Fruit fly (Drosophila melanogaster) whole organism, embryonic: ENCODE data around the gene CG46434.

Source experiments
- Antp ChIP-seq: fragments of 200-800 bp; sonication (Bioruptor generic); optimal IDR thresholded peaks from 3 replicates; lab custom pipeline; 2016; ENCODE audit warnings: missing biosample characterization, missing genetic modification characterization
- Atf3 ChIP-seq: fragments of 200-800 bp; sonication (Bioruptor generic); optimal IDR thresholded peaks from 3 replicates; lab custom pipeline; 2016; ENCODE audit warnings: missing biosample characterization, missing genetic modification characterization
- Blimp-1 ChIP-seq: fragments of 200-800 bp; sonication (Bioruptor generic); optimal IDR thresholded peaks from 3 replicates; lab custom pipeline; 2018; ENCODE audit warnings: missing biosample characterization, missing genetic modification characterization, mild to moderate bottlenecking, moderate library complexity, missing genetic modification reagents
- BtbVII ChIP-seq: fragments of 200-800 bp; sonication (Bioruptor generic); optimal IDR thresholded peaks from 3 replicates; lab custom pipeline; 2017; ENCODE audit warnings: missing biosample characterization, mild to moderate bottlenecking, missing genetic modification characterization
- CG10431 ChIP-seq: fragments of 200-800 bp; sonication (Bioruptor generic); optimal IDR thresholded peaks from 3 replicates; lab custom pipeline; 2018; ENCODE audit warnings: missing biosample characterization, mild to moderate bottlenecking, missing genetic modification characterization
- CG11093 ChIP-seq: fragments of 200-800 bp; sonication (Bioruptor generic); IDR thresholded peaks from 3 replicates; pipeline ENCODE4 v1.3.6; 2022; ENCODE audit warnings: missing biosample characterization, missing genetic modification characterization
- CG11504 ChIP-seq: fragments of 200-800 bp; sonication (Bioruptor generic); optimal IDR thresholded peaks from 3 replicates; lab custom pipeline; 2019; ENCODE audit warnings: missing biosample characterization, mild to moderate bottlenecking, missing genetic modification characterization, moderate library complexity
- CG14710 ChIP-seq: fragments of 200-800 bp; sonication (Bioruptor generic); optimal IDR thresholded peaks from 3 replicates; lab custom pipeline; 2019; ENCODE audit warnings: missing biosample characterization, mild to moderate bottlenecking, missing genetic modification characterization, moderate library complexity
- CG14965 ChIP-seq: fragments of 200-800 bp; sonication (Bioruptor generic); optimal IDR thresholded peaks from 2 replicates; lab custom pipeline; 2016; ENCODE audit warnings: missing biosample characterization, missing genetic modification characterization, borderline replicate concordance
- CG15011 ChIP-seq: fragments of 200-800 bp; sonication (Bioruptor generic); optimal IDR thresholded peaks from 3 replicates; lab custom pipeline; 2018; ENCODE audit warnings: missing biosample characterization, mild to moderate bottlenecking, missing genetic modification characterization
- CG15601 ChIP-seq: fragments of 200-800 bp; sonication (Bioruptor generic); optimal IDR thresholded peaks from 3 replicates; lab custom pipeline; 2019; ENCODE audit warnings: missing biosample characterization, mild to moderate bottlenecking, missing genetic modification characterization, moderate library complexity
- CG1602 ChIP-seq: fragments of 200-800 bp; sonication (Bioruptor generic); optimal IDR thresholded peaks from 3 replicates; lab custom pipeline; 2016; ENCODE audit warnings: missing biosample characterization, missing genetic modification characterization
- CG17361 ChIP-seq: fragments of 200-800 bp; sonication (Bioruptor generic); IDR thresholded peaks from 3 replicates; pipeline ENCODE4 v1.3.6; 2022; ENCODE audit warnings: missing biosample characterization, missing genetic modification characterization
- CG17612 ChIP-seq: fragments of 200-800 bp; sonication (Bioruptor generic); IDR thresholded peaks from 2 replicates; pipeline ENCODE4 v1.3.6; 2022; ENCODE audit warnings: missing biosample characterization, missing genetic modification characterization
- CG17912 ChIP-seq: fragments of 200-800 bp; sonication (Bioruptor generic); optimal IDR thresholded peaks from 2 replicates; lab custom pipeline; 2018; ENCODE audit warnings: missing biosample characterization, mild to moderate bottlenecking, missing genetic modification characterization
- CG3065 ChIP-seq: fragments of 200-800 bp; sonication (Bioruptor generic); optimal IDR thresholded peaks from 2 replicates; lab custom pipeline; 2016; ENCODE audit warnings: missing biosample characterization, missing genetic modification characterization
- CG3163 ChIP-seq: fragments of 200-800 bp; sonication (Bioruptor generic); optimal IDR thresholded peaks from 3 replicates; lab custom pipeline; 2016; ENCODE audit warnings: missing biosample characterization, missing genetic modification characterization
- CG43689 ChIP-seq: fragments of 200-800 bp; sonication (Bioruptor generic); IDR thresholded peaks from 2 replicates; pipeline ENCODE4 v1.3.6; 2022; ENCODE audit warnings: missing biosample characterization, missing genetic modification characterization
- CG4404 ChIP-seq: fragments of 200-800 bp; sonication (Bioruptor generic); IDR thresholded peaks from 2 replicates; pipeline ENCODE4 v1.3.6; 2022; ENCODE audit warnings: missing biosample characterization, missing genetic modification characterization
- CG4730 ChIP-seq: fragments of 200-800 bp; sonication (Bioruptor generic); IDR thresholded peaks from 2 replicates; pipeline ENCODE4 v1.3.6; 2022; ENCODE audit warnings: missing biosample characterization, missing genetic modification characterization
- CG6272 ChIP-seq: fragments of 200-800 bp; sonication (Bioruptor generic); IDR thresholded peaks from 2 replicates; pipeline ENCODE4 v1.3.6; 2022; ENCODE audit warnings: missing biosample characterization, missing genetic modification characterization
- CG9932 ChIP-seq: fragments of 200-800 bp; sonication (Bioruptor generic); IDR thresholded peaks from 2 replicates; pipeline ENCODE4 v1.3.6; 2022; ENCODE audit warnings: missing biosample characterization, missing genetic modification characterization
- Dad ChIP-seq: fragments of 200-800 bp; sonication (Bioruptor generic); optimal IDR thresholded peaks from 3 replicates; lab custom pipeline; 2016; ENCODE audit warnings: missing biosample characterization, missing genetic modification characterization
- E2f1 ChIP-seq: fragments of 200-800 bp; sonication (Bioruptor generic); IDR thresholded peaks from 2 replicates; pipeline ENCODE4 v1.3.6; 2022; ENCODE audit warnings: missing biosample characterization, missing genetic modification characterization
- Gug ChIP-seq: fragments of 200-800 bp; sonication (Bioruptor generic); IDR thresholded peaks from 4 replicates; pipeline ENCODE4 v1.3.6; 2022; ENCODE audit warnings: missing biosample characterization, missing genetic modification characterization
- HLH3B ChIP-seq: fragments of 200-800 bp; sonication (Bioruptor generic); IDR thresholded peaks from 2 replicates; pipeline ENCODE4 v1.3.6; 2022; ENCODE audit warnings: missing biosample characterization, missing genetic modification characterization
- Med ChIP-seq: fragments of 200-800 bp; sonication (Bioruptor generic); peaks from one replicate; lab custom pipeline; 2016; ENCODE audit warnings: missing biosample characterization, missing genetic modification characterization, mild to moderate bottlenecking, inconsistent platforms, moderate library complexity
- Nf-YB ChIP-seq: fragments of 200-800 bp; sonication (Bioruptor generic); optimal IDR thresholded peaks from 3 replicates; lab custom pipeline; 2019; ENCODE audit warnings: missing biosample characterization, mild to moderate bottlenecking, missing genetic modification characterization, moderate library complexity
- Opbp ChIP-seq: fragments of 200-800 bp; sonication (Bioruptor generic); IDR thresholded peaks from 3 replicates; pipeline ENCODE4 v1.3.6; 2022; ENCODE audit warnings: missing biosample characterization, missing genetic modification characterization; ENCODE audit not compliant: partially characterized antibody
- Side ChIP-seq: fragments of 200-800 bp; sonication (Bioruptor generic); optimal IDR thresholded peaks from 2 replicates; lab custom pipeline; 2016; ENCODE audit warnings: missing biosample characterization, missing genetic modification characterization
- Sin3A ChIP-seq: fragments of >200 bp; optimal IDR thresholded peaks from 2 replicates; lab custom pipeline; 2018
- Vsx1 ChIP-seq: fragments of 200-800 bp; sonication (Bioruptor generic); optimal IDR thresholded peaks from 2 replicates; lab custom pipeline; 2017; ENCODE audit warnings: missing biosample characterization, mild to moderate bottlenecking, missing genetic modification characterization, missing genetic modification reagents
- ato ChIP-seq: fragments of 200-800 bp; sonication (Bioruptor generic); IDR thresholded peaks from 2 replicates; pipeline ENCODE4 v1.3.6; 2022; ENCODE audit warnings: missing biosample characterization, missing genetic modification characterization; ENCODE audit not compliant: partially characterized antibody
- esg ChIP-seq: fragments of 200-800 bp; sonication (Bioruptor generic); conservative IDR thresholded peaks from 2 replicates; pipeline ENCODE4 v1.3.6; 2022; ENCODE audit warnings: missing biosample characterization, missing genetic modification characterization
- eve ChIP-seq, 2 experiments: fragments of >200 bp; optimal IDR thresholded peaks; 2 replicates each; lab custom pipeline; 2017; ENCODE audit warnings: missing biosample characterization in 2 of 2, missing genetic modification characterization in 2 of 2
- fru ChIP-seq: fragments of >200 bp; optimal IDR thresholded peaks from 2 replicates; lab custom pipeline; 2017
- gce ChIP-seq: fragments of 200-800 bp; sonication (Bioruptor generic); IDR thresholded peaks from 3 replicates; pipeline ENCODE4 v1.3.6; 2022; ENCODE audit warnings: missing biosample characterization, missing genetic modification characterization
- gsb-n ChIP-seq: fragments of 200-800 bp; sonication (Bioruptor generic); optimal IDR thresholded peaks from 3 replicates; lab custom pipeline; 2018; ENCODE audit warnings: missing biosample characterization, mild to moderate bottlenecking, missing genetic modification characterization
- kah ChIP-seq: fragments of 200-800 bp; sonication (Bioruptor generic); optimal IDR thresholded peaks from 2 replicates; lab custom pipeline; 2018; ENCODE audit warnings: missing biosample characterization, mild to moderate bottlenecking, missing genetic modification characterization
- lilli ChIP-seq: fragments of 200-800 bp; sonication (Bioruptor generic); optimal IDR thresholded peaks from 3 replicates; lab custom pipeline; 2016; ENCODE audit warnings: missing biosample characterization, missing genetic modification characterization
- lola ChIP-seq, 3 experiments: fragments of >200 bp in 2 of 3; fragments of 200-800 bp in 1 of 3; sonication (Bioruptor generic) in 1 of 3; optimal IDR thresholded peaks; 2 replicates each; lab custom pipeline; 2017 to 2019; ENCODE audit warnings: missing biosample characterization in 3 of 3, missing genetic modification characterization in 3 of 3, mild to moderate bottlenecking in 1 of 3, moderate library complexity in 1 of 3
- pros ChIP-seq: fragments of 200-800 bp; sonication (Bioruptor generic); optimal IDR thresholded peaks from 3 replicates; lab custom pipeline; 2019; ENCODE audit warnings: missing biosample characterization, mild to moderate bottlenecking, missing genetic modification characterization, moderate library complexity
- ranshi ChIP-seq: fragments of 200-800 bp; sonication (Bioruptor generic); IDR thresholded peaks from 2 replicates; pipeline ENCODE4 v1.3.6; 2022; ENCODE audit warnings: missing biosample characterization, missing genetic modification characterization
- sens ChIP-seq: fragments of 200-800 bp; sonication (Bioruptor generic); peaks from one replicate; lab custom pipeline; 2016; ENCODE audit warnings: missing biosample characterization, missing genetic modification characterization
- stc ChIP-seq: fragments of 200-800 bp; sonication (Bioruptor generic); IDR thresholded peaks from 2 replicates; pipeline ENCODE4 v1.3.6; 2022; ENCODE audit warnings: missing biosample characterization, missing genetic modification characterization
- usp ChIP-seq: fragments of >200 bp; optimal IDR thresholded peaks from 2 replicates; lab custom pipeline; 2017; ENCODE audit warnings: missing biosample characterization, missing genetic modification characterization
- vfl ChIP-seq: fragments of 200-800 bp; sonication (Bioruptor generic); optimal IDR thresholded peaks from 2 replicates; lab custom pipeline; 2016; ENCODE audit warnings: missing biosample characterization, missing genetic modification characterization
- zf30C ChIP-seq: fragments of 200-800 bp; sonication (Bioruptor generic); optimal IDR thresholded peaks from 3 replicates; lab custom pipeline; 2018; ENCODE audit warnings: missing biosample characterization, mild to moderate bottlenecking, missing genetic modification characterization

Gene CG46434

dm6 chr3L:19556738-19557137 is 12.7 kb upstream of the CG46434 start (continued):
- TF ChIP-seq Med (peak; percentile 54), CG3065 (no peak), stc (no peak), eve (GFP tag; optimal IDR thresholded peaks at IDR 0.05; lab: Kevin White, UChicago) (no peak), pros (peak; percentile 52), vfl (peak; percentile 46), usp (GFP tag; lab: Kevin White, UChicago) (no peak)

- TF ChIP-seq Nf-YB (GFP tag; lab: Kevin White, UChicago) (peak; percentile 2), lola (GFP tag; optimal IDR thresholded peaks at IDR 0.05; lab: Kevin White, UChicago) (peak in 1 of 3 experiments; percentile 14), CG4404 (no peak), sens (GFP tag; lab: Kevin White, UChicago) (peak; percentile 50), zf30C (GFP tag; lab: Kevin White, UChicago) (peak; percentile 20), Blimp-1 (peak; percentile 44)
These were observed 12.0 kb upstream of the CG46434 start for dm6 chr3L:19555906-19556457.

- TF ChIP-seq CG9932 (GFP tag; lab: Robert Waterston, UW), result 0 out of 2 replicates have a peak, but pooled peaks have one; percentile 34
- peak; percentile 14 for TF ChIP-seq lilli (GFP tag; lab: Kevin White, UChicago)
- no peak for TF ChIP-seq CG17361 (GFP tag; lab: Robert Waterston, UW)
- TF ChIP-seq CG15601 (tag; lab: Kevin White, UChicago), result no peak
- peak; percentile 40 for TF ChIP-seq Dad
- no peak for TF ChIP-seq esg (GFP tag; lab: Robert Waterston, UW)
- peak; percentile 93 for TF ChIP-seq sens (GFP tag; lab: Kevin White, UChicago)
- no peak for TF ChIP-seq CG6272 (GFP tag; lab: Robert Waterston, UW)
- peak; percentile 23 for TF ChIP-seq Antp
- peak; percentile 59 for TF ChIP-seq kah (GFP tag; lab: Kevin White, UChicago)
- peak; percentile 29 for TF ChIP-seq CG10431 (GFP tag; lab: Kevin White, UChicago)
- no peak for TF ChIP-seq Vsx1
- TF ChIP-seq CG11504 (tag; lab: Kevin White, UChicago), result no peak
- no peak for TF ChIP-seq HLH3B (GFP tag; lab: Robert Waterston, UW)
- TF ChIP-seq CG17912 (GFP tag; lab: Kevin White, UChicago), result peak; percentile 24
- peak; percentile 83 for TF ChIP-seq Sin3A
- peak; percentile 0 for TF ChIP-seq vfl
- no peak for TF ChIP-seq CG43689 (GFP tag; lab: Robert Waterston, UW)
- TF ChIP-seq CG3163 (GFP tag; lab: Kevin White, UChicago), result peak; percentile 18
- TF ChIP-seq CG14710 (tag; lab: Kevin White, UChicago), result no peak
- TF ChIP-seq ranshi (GFP tag; lab: Robert Waterston, UW), result peak; percentile 44
- TF ChIP-seq gce (GFP tag; lab: Robert Waterston, UW), result no peak
- no peak for TF ChIP-seq fru (lab: Kevin White, UChicago)
- no peak for TF ChIP-seq CG17612
- TF ChIP-seq CG1602 (GFP tag; lab: Kevin White, UChicago), result no peak
- 0 out of 2 replicates have a peak, but pooled peaks have one; percentile 5 for TF ChIP-seq ato
- TF ChIP-seq CG15011 (GFP tag; lab: Kevin White, UChicago), result no peak
- no peak for TF ChIP-seq gsb-n (tag; lab: Kevin White, UChicago)
- TF ChIP-seq E2f1 (GFP tag; lab: Robert Waterston, UW), result peak; percentile 45; the same call in 1 of the 2 replicates
- TF ChIP-seq BtbVII (GFP tag; lab: Kevin White, UChicago), result no peak
- TF ChIP-seq Gug, result no peak
- peak; percentile 46 for TF ChIP-seq Side
- no peak for TF ChIP-seq CG4730 (GFP tag; lab: Robert Waterston, UW)
- TF ChIP-seq CG14965 (GFP tag; lab: Kevin White, UChicago), result no peak
- TF ChIP-seq Atf3 (GFP tag; lab: Kevin White, UChicago), result no peak
- TF ChIP-seq CG11093 (GFP tag; lab: Robert Waterston, UW), result no peak
- peak; percentile 65 for TF ChIP-seq Opbp
These were observed 8.2 kb upstream of the CG46434 start, which contains the start of the genes Ltn1 and CG9300 for dm6 chr3L:19552136-19552773. Gene Ltn1 (minus strand): TSS chr3L:19552290. Gene CG9300 (plus strand): TSS chr3L:19552420.
